Worm (Caenorhabditis elegans) whole organism, early embryonic: ENCODE measurements around the gene C08B6.14.

Experiments
- B0310.2 ChIP-seq: sonication (generic microtip); optimal IDR thresholded peaks from 2 replicates; lab custom pipeline; 2016; ENCODE audit warnings: mild to moderate bottlenecking, missing genetic modification characterization, missing compliant biosample characterization
- F13C5.2 ChIP-seq: sonication (generic microtip); optimal IDR thresholded peaks from 2 replicates; lab custom pipeline; 2017; ENCODE audit warnings: mild to moderate bottlenecking, missing genetic modification characterization, inconsistent platforms, missing compliant biosample characterization
- aly-1 ChIP-seq: sonication (generic microtip); optimal IDR thresholded peaks from 2 replicates; lab custom pipeline; 2016; ENCODE audit warnings: missing genetic modification characterization, missing compliant biosample characterization
- ama-1 ChIP-seq: fragments of 150-350 bp; optimal IDR thresholded peaks from 2 replicates; lab custom pipeline; 2014
- ceh-13 ChIP-seq: fragments of 200-800 bp; sonication (Bioruptor generic); optimal IDR thresholded peaks from 2 replicates; lab custom pipeline; 2018; ENCODE audit warnings: mild to moderate bottlenecking, missing genetic modification characterization, missing compliant biosample characterization
- ceh-36 ChIP-seq: sonication (generic microtip); optimal IDR thresholded peaks from 2 replicates; lab custom pipeline; 2016; ENCODE audit warnings: missing genetic modification characterization, inconsistent platforms, missing compliant biosample characterization
- ets-7 ChIP-seq: sonication (generic microtip); optimal IDR thresholded peaks from 2 replicates; lab custom pipeline; 2016; ENCODE audit warnings: missing genotype, missing genetic modification characterization, missing compliant biosample characterization
- flt-1 ChIP-seq: fragments of 200-800 bp; sonication (Bioruptor generic); IDR thresholded peaks from 2 replicates; pipeline ENCODE4 v1.3.6; 2022; ENCODE audit warnings: missing genetic modification characterization, missing compliant biosample characterization
- hmbx-1 ChIP-seq: sonication (generic microtip); optimal IDR thresholded peaks from 2 replicates; lab custom pipeline; 2016; ENCODE audit warnings: mild to moderate bottlenecking, missing genetic modification characterization, missing compliant biosample characterization
- hmg-4 ChIP-seq: fragments of 200-800 bp; sonication (Bioruptor generic); optimal IDR thresholded peaks from 2 replicates; lab custom pipeline; 2018; ENCODE audit warnings: mild to moderate bottlenecking, missing genetic modification characterization, missing compliant biosample characterization
- hnd-1 ChIP-seq: sonication (generic microtip); optimal IDR thresholded peaks from 2 replicates; lab custom pipeline; 2016; ENCODE audit warnings: missing genetic modification characterization, missing compliant biosample characterization
- pes-1 ChIP-seq: fragments of 200-800 bp; sonication (Bioruptor generic); IDR thresholded peaks from 2 replicates; pipeline ENCODE4 v1.3.6; 2022; ENCODE audit warnings: missing genetic modification reagents, missing genetic modification characterization, missing compliant biosample characterization
- sea-1 ChIP-seq: fragments of 200-800 bp; sonication (Bioruptor generic); conservative IDR thresholded peaks from 2 replicates; pipeline ENCODE4 v1.3.6; 2022; ENCODE audit warnings: missing genetic modification characterization, missing compliant biosample characterization

DNA sequence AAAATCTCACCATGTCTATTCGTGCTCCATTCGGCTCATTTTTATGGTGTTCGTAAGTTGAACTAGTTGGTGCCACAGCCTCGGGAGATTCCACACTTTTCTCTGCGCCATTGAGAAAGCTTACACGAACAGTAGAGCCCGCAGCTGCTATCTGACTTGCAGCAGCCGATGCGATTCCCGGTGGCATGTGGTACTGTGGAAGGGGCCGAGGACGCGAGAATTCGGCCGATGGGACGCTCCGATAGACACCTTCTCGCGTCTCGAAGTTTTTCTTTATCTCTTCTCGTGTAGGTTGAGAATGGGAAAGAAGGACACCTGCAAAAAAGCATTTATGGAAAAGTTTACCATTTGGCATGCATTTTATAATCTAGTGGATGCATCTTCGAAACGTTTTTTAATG lies 31.5 kb upstream of the C08B6.14 start:
- TF ChIP-seq aly-1 (tag; lab: Kevin White, UChicago): no peak
- no peak for TF ChIP-seq ceh-13
- no peak for TF ChIP-seq hnd-1 (tag; lab: Kevin White, UChicago)
- no peak for TF ChIP-seq hmbx-1 (tag; lab: Kevin White, UChicago)
- TF ChIP-seq B0310.2 (tag; lab: Kevin White, UChicago): no peak
- no peak for TF ChIP-seq ceh-36 (tag; lab: Kevin White, UChicago)
- TF ChIP-seq ama-1 (lab: Kevin White, UChicago): no peak
- no peak for TF ChIP-seq sea-1 (GFP tag; lab: Robert Waterston, UW)
- TF ChIP-seq pes-1 (GFP tag; lab: Robert Waterston, UW): no peak
- TF ChIP-seq hmg-4: no peak
- TF ChIP-seq ets-7: no peak
- no peak for TF ChIP-seq flt-1 (GFP tag; lab: Robert Waterston, UW)
- no peak for TF ChIP-seq F13C5.2 (tag; lab: Kevin White, UChicago)
